Fruit fly (Drosophila melanogaster) whole organism, prepupa: Measurements from ENCODE around the gene CG15882.

Experiments used
- CG10631 ChIP-seq: fragments of 200-800 bp; sonication (Bioruptor generic); optimal IDR thresholded peaks from 2 replicates; lab custom pipeline; 2016; ENCODE audit warnings: missing biosample characterization, missing genetic modification characterization
- CG10669 ChIP-seq: fragments of 200-800 bp; sonication (Bioruptor generic); optimal IDR thresholded peaks from 3 replicates; lab custom pipeline; 2018; ENCODE audit warnings: missing biosample characterization, mild to moderate bottlenecking, missing genetic modification characterization, moderate library complexity
- CG11294 ChIP-seq: fragments of 200-800 bp; sonication (Bioruptor generic); IDR thresholded peaks from 2 replicates; pipeline ENCODE4 v1.3.6; 2022; ENCODE audit warnings: missing biosample characterization, missing genetic modification characterization
- CG11762 ChIP-seq: fragments of 200-800 bp; sonication (Bioruptor generic); optimal IDR thresholded peaks from 3 replicates; lab custom pipeline; 2016; ENCODE audit warnings: missing biosample characterization, missing genetic modification characterization; ENCODE audit not compliant: insufficient read depth
- CG11902 ChIP-seq: fragments of 200-800 bp; sonication (Bioruptor generic); optimal IDR thresholded peaks from 3 replicates; lab custom pipeline; 2016; ENCODE audit warnings: missing biosample characterization, missing genetic modification characterization
- CG1621 ChIP-seq: fragments of 200-800 bp; sonication (Bioruptor generic); optimal IDR thresholded peaks from 3 replicates; lab custom pipeline; 2018; ENCODE audit warnings: missing biosample characterization, mild to moderate bottlenecking, missing genetic modification characterization
- CG16779 ChIP-seq: fragments of 200-800 bp; sonication (Bioruptor generic); optimal IDR thresholded peaks from 3 replicates; lab custom pipeline; 2017; ENCODE audit warnings: missing biosample characterization, mild to moderate bottlenecking, missing genetic modification characterization
- CG3032 ChIP-seq: fragments of 200-800 bp; optimal IDR thresholded peaks from 2 replicates; lab custom pipeline; 2019; ENCODE audit warnings: missing biosample characterization, mild to moderate bottlenecking, missing genetic modification characterization, moderate library complexity
- CG31627 ChIP-seq: fragments of 200-800 bp; sonication (Bioruptor generic); optimal IDR thresholded peaks from 3 replicates; lab custom pipeline; 2016; ENCODE audit warnings: missing biosample characterization, missing genetic modification characterization
- CG32006 ChIP-seq: fragments of 200-800 bp; sonication (Bioruptor generic); optimal IDR thresholded peaks from 3 replicates; lab custom pipeline; 2017; ENCODE audit warnings: missing biosample characterization, mild to moderate bottlenecking, missing genetic modification characterization
- CG3919 ChIP-seq: fragments of 200-800 bp; sonication (Bioruptor generic); optimal IDR thresholded peaks from 3 replicates; lab custom pipeline; 2016; ENCODE audit warnings: missing biosample characterization, missing genetic modification characterization
- CG6163 ChIP-seq: fragments of 200-800 bp; sonication (Bioruptor generic); IDR thresholded peaks from 3 replicates; pipeline ENCODE4 v1.3.6; 2022; ENCODE audit warnings: missing biosample characterization, missing genetic modification characterization
- CG6276 ChIP-seq: fragments of 200-800 bp; sonication (Bioruptor generic); optimal IDR thresholded peaks from 2 replicates; lab custom pipeline; 2017; ENCODE audit warnings: missing biosample characterization, mild to moderate bottlenecking, missing genetic modification characterization
- CG6792 ChIP-seq: fragments of 200-800 bp; sonication (Bioruptor generic); optimal IDR thresholded peaks from 3 replicates; lab custom pipeline; 2016; ENCODE audit warnings: missing biosample characterization, missing genetic modification characterization
- CG6808 ChIP-seq: fragments of 200-800 bp; sonication (Bioruptor generic); optimal IDR thresholded peaks from 3 replicates; lab custom pipeline; 2017; ENCODE audit warnings: missing biosample characterization, missing genetic modification characterization, mild to moderate bottlenecking, moderate library complexity, missing genetic modification reagents
- CG6854 ChIP-seq: fragments of 200-800 bp; sonication (Bioruptor generic); optimal IDR thresholded peaks from 2 replicates; lab custom pipeline; 2017; ENCODE audit warnings: missing biosample characterization, mild to moderate bottlenecking, missing genetic modification characterization
- CG7368 ChIP-seq: fragments of 200-800 bp; sonication (Bioruptor generic); optimal IDR thresholded peaks from 3 replicates; lab custom pipeline; 2016; ENCODE audit warnings: missing biosample characterization, missing genetic modification characterization
- CG8119 ChIP-seq: fragments of 200-800 bp; sonication (Bioruptor generic); IDR thresholded peaks from 3 replicates; pipeline ENCODE4 v1.3.6; 2022; ENCODE audit warnings: missing biosample characterization, missing genetic modification characterization
- CG8319 ChIP-seq: fragments of 200-800 bp; sonication (Bioruptor generic); optimal IDR thresholded peaks from 3 replicates; lab custom pipeline; 2016; ENCODE audit warnings: missing biosample characterization, missing genetic modification characterization
- CG8632 ChIP-seq: fragments of 200-800 bp; sonication (Bioruptor generic); optimal IDR thresholded peaks from 3 replicates; lab custom pipeline; 2016; ENCODE audit warnings: missing biosample characterization, missing genetic modification characterization
- CG9139 ChIP-seq: fragments of 200-800 bp; sonication (Bioruptor generic); optimal IDR thresholded peaks from 3 replicates; lab custom pipeline; 2017; ENCODE audit warnings: missing biosample characterization, mild to moderate bottlenecking, missing genetic modification characterization
- Eip75B ChIP-seq: fragments of 200-800 bp; sonication (Bioruptor generic); optimal IDR thresholded peaks from 3 replicates; lab custom pipeline; 2016; ENCODE audit warnings: missing biosample characterization, missing genetic modification characterization
- Eip78C ChIP-seq: fragments of 200-800 bp; sonication (Bioruptor generic); peaks from one replicate; lab custom pipeline; 2016; ENCODE audit warnings: missing biosample characterization, missing genetic modification characterization
- Ets21C ChIP-seq: fragments of 200-800 bp; sonication (Bioruptor generic); optimal IDR thresholded peaks from 3 replicates; lab custom pipeline; 2016; ENCODE audit warnings: missing biosample characterization, missing genetic modification characterization
- Ets96B ChIP-seq: fragments of 200-800 bp; optimal IDR thresholded peaks from 2 replicates; lab custom pipeline; 2019; ENCODE audit warnings: missing biosample characterization, mild to moderate bottlenecking, missing genetic modification characterization, moderate library complexity
- Gug ChIP-seq: fragments of 200-800 bp; sonication (Bioruptor generic); IDR thresholded peaks from 2 replicates; pipeline ENCODE4 v1.3.6; 2022; ENCODE audit warnings: missing biosample characterization, missing genetic modification characterization
- Hr38 ChIP-seq: sonication (Bioruptor generic); optimal IDR thresholded peaks from 2 replicates; lab custom pipeline; 2016; ENCODE audit warnings: missing biosample characterization, missing genetic modification characterization
- Hr4 ChIP-seq: fragments of 200-800 bp; sonication (Bioruptor generic); optimal IDR thresholded peaks from 3 replicates; lab custom pipeline; 2016; ENCODE audit warnings: missing biosample characterization, missing genetic modification characterization
- Met ChIP-seq: fragments of 200-800 bp; sonication (Bioruptor generic); optimal IDR thresholded peaks from 3 replicates; lab custom pipeline; 2016; ENCODE audit warnings: missing biosample characterization, missing genetic modification characterization
- OdsH ChIP-seq: fragments of 200-800 bp; sonication (Bioruptor generic); optimal IDR thresholded peaks from 3 replicates; lab custom pipeline; 2016; ENCODE audit warnings: missing biosample characterization, missing genetic modification characterization
- Sox102F ChIP-seq: fragments of 200-800 bp; sonication (Bioruptor generic); optimal IDR thresholded peaks from 2 replicates; lab custom pipeline; 2016; ENCODE audit warnings: missing biosample characterization, mild to moderate bottlenecking, missing genetic modification characterization
- Sox14 ChIP-seq: fragments of 200-800 bp; sonication (Bioruptor generic); optimal IDR thresholded peaks from 3 replicates; lab custom pipeline; 2016; ENCODE audit warnings: missing biosample characterization, missing genetic modification characterization
- Sox15 ChIP-seq: fragments of 200-800 bp; sonication (Bioruptor generic); optimal IDR thresholded peaks from 3 replicates; lab custom pipeline; 2016; ENCODE audit warnings: missing biosample characterization, missing genetic modification characterization
- achi ChIP-seq: fragments of 200-800 bp; sonication (Bioruptor generic); optimal IDR thresholded peaks from 3 replicates; lab custom pipeline; 2016; ENCODE audit warnings: missing biosample characterization, missing genetic modification characterization
- acj6 ChIP-seq: fragments of 200-800 bp; sonication (Bioruptor generic); optimal IDR thresholded peaks from 3 replicates; lab custom pipeline; 2016; ENCODE audit warnings: missing biosample characterization, missing genetic modification characterization
- dsx ChIP-seq: fragments of 200-800 bp; optimal IDR thresholded peaks from 3 replicates; lab custom pipeline; 2019; ENCODE audit warnings: missing biosample characterization, mild to moderate bottlenecking, missing genetic modification characterization, moderate library complexity; ENCODE audit not compliant: poor library complexity, severe bottlenecking
- eg ChIP-seq: fragments of 200-800 bp; sonication (Bioruptor generic); IDR thresholded peaks from 3 replicates; pipeline ENCODE4 v1.3.6; 2022; ENCODE audit warnings: missing biosample characterization, missing genetic modification characterization
- esn ChIP-seq: fragments of 200-800 bp; sonication (Bioruptor generic); optimal IDR thresholded peaks from 2 replicates; lab custom pipeline; 2016; ENCODE audit warnings: missing biosample characterization, mild to moderate bottlenecking, missing genetic modification characterization, moderate library complexity
- fd85E ChIP-seq: fragments of 200-800 bp; sonication (Bioruptor generic); optimal IDR thresholded peaks from 3 replicates; lab custom pipeline; 2016; ENCODE audit warnings: missing biosample characterization, missing genetic modification characterization
- pdm3 ChIP-seq: fragments of 200-800 bp; sonication (Bioruptor generic); optimal IDR thresholded peaks from 3 replicates; lab custom pipeline; 2016; ENCODE audit warnings: missing biosample characterization, missing genetic modification characterization
- ss ChIP-seq, 2 experiments: fragments of 200-800 bp; sonication (Bioruptor generic); optimal IDR thresholded peaks; 2 replicates in 1 of 2; 3 replicates in 1 of 2; lab custom pipeline; 2017 to 2018; ENCODE audit warnings: mild to moderate bottlenecking in 2 of 2, missing biosample characterization in 2 of 2, missing genetic modification characterization in 2 of 2, moderate library complexity in 1 of 2
- svp ChIP-seq: fragments of 200-800 bp; sonication (Bioruptor generic); peaks from one replicate; lab custom pipeline; 2016; ENCODE audit warnings: missing biosample characterization, missing genetic modification characterization
- topi ChIP-seq: fragments of 200-800 bp; sonication (Bioruptor generic); optimal IDR thresholded peaks from 3 replicates; lab custom pipeline; 2016; ENCODE audit warnings: missing biosample characterization, missing genetic modification characterization

Gene CG15882

DNA sequence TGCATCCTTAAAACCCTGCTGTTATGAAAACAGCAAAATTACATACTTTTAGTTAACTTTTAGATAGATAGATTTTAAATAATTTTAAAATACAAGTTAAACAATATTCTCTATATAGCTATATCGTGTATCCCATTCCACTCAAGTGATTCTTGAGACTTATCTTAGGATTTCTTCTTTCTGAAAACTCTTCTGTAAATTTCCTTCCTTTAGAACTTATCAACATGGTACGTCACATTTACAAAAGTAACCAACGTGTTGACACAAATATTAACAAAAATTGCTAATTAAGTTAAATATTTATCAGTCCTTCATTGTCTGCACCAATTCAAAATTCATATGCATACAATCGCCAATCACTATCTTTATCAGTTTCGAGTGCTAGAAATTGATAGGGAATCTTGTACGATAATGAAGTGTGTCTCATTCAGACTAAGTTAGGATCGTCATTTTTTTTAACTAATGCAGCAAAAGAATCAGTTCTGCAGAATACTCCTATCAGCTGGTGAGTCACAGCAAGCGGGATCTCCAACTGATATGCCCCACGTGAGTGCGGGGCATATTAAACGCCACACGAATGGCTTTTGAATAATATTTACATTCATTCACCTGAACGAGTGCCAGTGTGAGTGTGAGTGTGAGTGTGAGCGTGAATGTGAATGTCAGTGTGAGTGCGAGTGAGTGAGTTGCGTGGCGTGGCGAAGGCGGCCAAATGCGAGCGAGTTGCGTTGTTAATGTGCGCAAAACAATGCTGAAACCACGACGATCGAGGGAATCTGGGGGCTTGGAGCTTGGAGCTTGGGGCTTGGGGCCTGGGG lies 43.6 kb upstream of the CG15882 start (continued):
- no peak for TF ChIP-seq acj6 (GFP tag; lab: Kevin White, UChicago)

DNA sequence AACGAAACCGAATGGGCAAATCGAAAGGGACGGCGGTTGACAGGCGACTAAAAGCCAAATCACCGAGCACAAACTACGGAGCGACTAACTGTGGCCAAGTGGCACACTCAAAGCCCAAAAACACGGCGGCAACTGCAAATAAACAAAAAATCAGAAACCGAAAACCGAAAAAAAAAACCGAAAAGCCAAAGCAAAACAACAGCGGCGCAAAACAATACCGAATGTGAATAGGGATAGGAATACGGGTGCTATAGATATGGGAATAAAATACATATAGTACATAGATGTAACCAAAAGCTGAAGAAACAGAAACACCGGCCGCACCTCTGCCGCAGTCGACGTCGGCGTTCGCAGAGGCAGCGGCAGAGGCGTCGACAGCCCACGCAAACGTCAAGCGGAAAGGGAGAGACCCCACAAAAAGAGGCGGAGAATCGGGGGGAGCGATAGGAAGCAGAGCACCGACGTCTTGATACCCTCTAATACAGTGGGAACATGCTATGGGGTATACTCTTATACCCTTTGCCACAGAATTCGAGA lies 42.9 kb upstream of the CG15882 start, which contains the start of gene RhoGAP18B:
RhoGAP18B (minus strand) TSS at position 51 of the 537 bp plus-strand sequence.
- TF ChIP-seq Sox14 (GFP tag; lab: Kevin White, UChicago) (no peak), CG6163 (GFP tag; lab: Robert Waterston, UW) (0 out of 3 replicates have a peak, but pooled peaks have one; percentile 8)
- TF ChIP-seq, all 60 proteins: peak for 1

DNA sequence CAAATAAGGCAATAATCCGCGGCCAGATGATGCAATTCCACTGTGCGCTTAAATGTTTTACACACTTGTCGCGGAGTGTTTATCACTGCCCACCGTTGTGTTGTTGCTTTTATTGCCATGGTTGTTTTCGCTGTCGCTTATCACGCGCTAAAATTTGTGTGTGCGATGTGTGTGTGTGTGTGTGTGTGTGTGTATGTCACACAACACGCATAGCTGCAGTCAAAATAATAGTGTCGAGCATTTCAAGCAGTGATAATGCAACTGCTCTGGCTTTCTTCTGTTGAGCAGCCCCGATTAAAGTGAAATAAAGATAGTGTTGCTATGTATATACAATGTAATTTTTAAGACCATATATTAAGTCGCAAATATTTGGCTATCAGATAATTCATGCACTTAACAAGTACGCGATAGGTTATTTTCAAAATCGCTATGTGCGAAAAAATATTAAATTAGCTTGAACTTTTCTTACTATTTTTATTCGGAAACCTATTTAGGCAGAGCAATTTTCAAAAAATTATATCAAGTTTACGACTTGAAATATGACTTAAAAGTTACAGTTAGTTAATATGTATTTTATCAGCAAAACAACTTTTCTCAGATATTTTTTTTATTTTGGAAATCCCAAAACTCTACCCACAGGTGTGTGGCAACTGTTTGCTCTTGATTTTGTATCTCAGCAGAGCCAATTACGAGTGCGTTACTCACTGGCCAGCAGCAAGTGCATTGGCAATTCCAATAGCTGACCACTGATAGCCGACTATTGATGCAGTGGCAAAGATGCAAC lies 42.2 kb upstream of the CG15882 start:
- peak; percentile 59 for TF ChIP-seq Met (GFP tag; lab: Kevin White, UChicago)
- TF ChIP-seq Sox102F (GFP tag; lab: Kevin White, UChicago) = peak; percentile 49
- TF ChIP-seq Ets21C (GFP tag; lab: Kevin White, UChicago) = peak; percentile 42
- no peak for TF ChIP-seq Sox14 (GFP tag; lab: Kevin White, UChicago)
- TF ChIP-seq Eip78C = peak; percentile 89
- peak; percentile 3 for TF ChIP-seq CG8319
- TF ChIP-seq fd85E (GFP tag; lab: Kevin White, UChicago) = no peak
- TF ChIP-seq eg (GFP tag; lab: Robert Waterston, UW) = 0 out of 3 replicates have a peak, but pooled peaks have one; percentile 30
- peak; percentile 82 for TF ChIP-seq svp (GFP tag; lab: Kevin White, UChicago)
- peak; percentile 26 for TF ChIP-seq CG3032
- no peak for TF ChIP-seq CG6163 (GFP tag; lab: Robert Waterston, UW)
- TF ChIP-seq Gug (GFP tag; lab: Robert Waterston, UW) = no peak
- peak; percentile 18 for TF ChIP-seq Ets96B (tag; lab: Kevin White, UChicago)
- TF ChIP-seq Hr38 (GFP tag; lab: Kevin White, UChicago) = no peak
- TF ChIP-seq CG7368 (GFP tag; lab: Kevin White, UChicago) = no peak
- TF ChIP-seq CG16779 = peak; percentile 8
- TF ChIP-seq CG10669 (GFP tag; lab: Kevin White, UChicago) = peak; percentile 31
- TF ChIP-seq achi (GFP tag; lab: Kevin White, UChicago) = peak; percentile 39
- peak; percentile 11 for TF ChIP-seq CG3919 (GFP tag; lab: Kevin White, UChicago)
- peak; percentile 5 for TF ChIP-seq CG11902 (GFP tag; lab: Kevin White, UChicago)
- peak; percentile 62 for TF ChIP-seq esn (GFP tag; lab: Kevin White, UChicago)
- peak; percentile 62 for TF ChIP-seq CG31627 (GFP tag; lab: Kevin White, UChicago)
- peak; percentile 48 for TF ChIP-seq topi (GFP tag; lab: Kevin White, UChicago)
- TF ChIP-seq CG9139 = no peak
- TF ChIP-seq CG6276 = peak; percentile 38
- TF ChIP-seq ss (GFP tag; optimal IDR thresholded peaks at IDR 0.05; lab: Kevin White, UChicago) = no peak
- TF ChIP-seq CG11294 (GFP tag; lab: Robert Waterston, UW) = no peak
- TF ChIP-seq CG8632 = peak; percentile 48
- peak; percentile 73 for TF ChIP-seq CG32006 (GFP tag; lab: Kevin White, UChicago)
- TF ChIP-seq OdsH = peak; percentile 17
- peak; percentile 9 for TF ChIP-seq Eip75B (GFP tag; lab: Kevin White, UChicago)
- TF ChIP-seq acj6 (GFP tag; lab: Kevin White, UChicago) = peak; percentile 44
- peak; percentile 0 for TF ChIP-seq CG1621 (tag; lab: Kevin White, UChicago)
- TF ChIP-seq CG6808 (GFP tag; lab: Kevin White, UChicago) = peak; percentile 41
- TF ChIP-seq CG10631 (GFP tag; lab: Kevin White, UChicago) = peak; percentile 28
- TF ChIP-seq CG6792 (GFP tag; lab: Kevin White, UChicago) = peak; percentile 42
- TF ChIP-seq Sox15 (GFP tag; lab: Kevin White, UChicago) = peak; percentile 44
- peak; percentile 45 for TF ChIP-seq pdm3 (GFP tag; lab: Kevin White, UChicago)
- TF ChIP-seq CG6854 (GFP tag; lab: Kevin White, UChicago) = no peak
- TF ChIP-seq CG11762 (GFP tag; lab: Kevin White, UChicago) = peak; percentile 27
- no peak for TF ChIP-seq CG8119 (GFP tag; lab: Robert Waterston, UW)
- TF ChIP-seq Hr4 (GFP tag; lab: Kevin White, UChicago) = peak; percentile 51
- TF ChIP-seq dsx (GFP tag; lab: Kevin White, UChicago) = peak; percentile 22
